Worm (Caenorhabditis elegans) whole organism, L4 larva: ENCODE data around the gene C08F11.17.
"Not testable (repeated sequence)": the region's sequence is repeated elsewhere in the genome, so short reads cannot be mapped to it uniquely, and the experiment has no call there.

Source experiments
- D1046.2 ChIP-seq: fragments of 200-800 bp; sonication (Bioruptor generic); IDR thresholded peaks from 2 replicates; pipeline ENCODE4 v1.3.6; 2022; ENCODE audit warnings: missing genetic modification characterization, missing compliant biosample characterization
- F10B5.3 ChIP-seq: sonication (generic microtip); optimal IDR thresholded peaks from 2 replicates; lab custom pipeline; 2016; ENCODE audit warnings: mild to moderate bottlenecking, missing genetic modification characterization, missing compliant biosample characterization
- F37D6.2 ChIP-seq: sonication (generic microtip); optimal IDR thresholded peaks from 2 replicates; lab custom pipeline; 2016; ENCODE audit warnings: mild to moderate bottlenecking, missing genetic modification characterization, missing compliant biosample characterization
- R02D3.7 ChIP-seq: fragments of 150-350 bp; sonication (generic microtip); optimal IDR thresholded peaks from 3 replicates; lab custom pipeline; 2014; ENCODE audit warnings: missing biosample characterization, missing genetic modification characterization
- T26A8.4 ChIP-seq: fragments of 200-800 bp; sonication (Bioruptor generic); IDR thresholded peaks from 2 replicates; pipeline ENCODE4 v1.3.6; 2022; ENCODE audit warnings: missing genetic modification characterization, missing compliant biosample characterization
- Y5F2A.4 ChIP-seq: fragments of 200-800 bp; sonication (Bioruptor generic); optimal IDR thresholded peaks from 2 replicates; lab custom pipeline; 2018; ENCODE audit warnings: mild to moderate bottlenecking, missing genetic modification characterization, missing compliant biosample characterization
- ZK337.2 ChIP-seq: fragments of 200-800 bp; sonication (Bioruptor generic); IDR thresholded peaks from 2 replicates; pipeline ENCODE4 v1.3.6; 2022; ENCODE audit warnings: missing genetic modification reagents, missing genetic modification characterization, missing compliant biosample characterization
- ama-1 ChIP-seq: fragments of 150-350 bp; optimal IDR thresholded peaks from 2 replicates; lab custom pipeline; 2014; ENCODE audit warnings: inconsistent platforms, mixed read lengths
- dmd-6 ChIP-seq: fragments of 200-800 bp; sonication (Bioruptor generic); IDR thresholded peaks from 2 replicates; pipeline ENCODE4 v1.3.6; 2022; ENCODE audit warnings: missing genetic modification reagents, missing genetic modification characterization, missing compliant biosample characterization
- dmd-9 ChIP-seq: fragments of 200-800 bp; sonication (Bioruptor generic); IDR thresholded peaks from 2 replicates; pipeline ENCODE4 v1.3.6; 2022; ENCODE audit warnings: missing genetic modification reagents, missing genetic modification characterization, missing compliant biosample characterization
- dpl-1 ChIP-seq: fragments of 150-350 bp; optimal IDR thresholded peaks from 2 replicates; lab custom pipeline; 2014; ENCODE audit warnings: missing biosample characterization, missing genetic modification reagents, missing genetic modification characterization
- hlh-11 ChIP-seq: fragments of 200-800 bp; sonication (Bioruptor generic); optimal IDR thresholded peaks from 2 replicates; lab custom pipeline; 2018; ENCODE audit warnings: mild to moderate bottlenecking, missing genetic modification characterization, missing compliant biosample characterization
- lsy-2 ChIP-seq, 2 experiments: fragments of 150-350 bp in 1 of 2; sonication (generic microtip) in 1 of 2; optimal IDR thresholded peaks; 2 replicates each; lab custom pipeline; 2014 to 2017; ENCODE audit warnings: missing biosample characterization in 2 of 2, missing genetic modification characterization in 2 of 2
- madf-5 ChIP-seq, 2 experiments: fragments of 200-800 bp; sonication (Bioruptor generic); IDR thresholded peaks; 2 replicates each; pipeline ENCODE4 v1.3.6; 2022; ENCODE audit warnings: missing compliant biosample characterization in 2 of 2, missing genetic modification characterization in 2 of 2
- mdt-29 ChIP-seq: fragments of 200-800 bp; sonication (Bioruptor generic); IDR thresholded peaks from 2 replicates; pipeline ENCODE4 v1.3.6; 2022; ENCODE audit warnings: missing genetic modification reagents, missing genetic modification characterization, missing compliant biosample characterization
- nhr-10 ChIP-seq: fragments of 150-350 bp; optimal IDR thresholded peaks from 2 replicates; lab custom pipeline; 2014; ENCODE audit warnings: missing biosample characterization, missing genetic modification characterization
- nhr-102 ChIP-seq: sonication (generic microtip); optimal IDR thresholded peaks from 2 replicates; lab custom pipeline; 2016; ENCODE audit warnings: mild to moderate bottlenecking, missing genetic modification characterization, moderate library complexity, missing compliant biosample characterization
- nhr-11 ChIP-seq: fragments of 150-350 bp; optimal IDR thresholded peaks from 2 replicates; lab custom pipeline; 2014; ENCODE audit warnings: missing biosample characterization, missing genetic modification characterization
- nhr-28 ChIP-seq: fragments of 150-350 bp; optimal IDR thresholded peaks from 2 replicates; lab custom pipeline; 2014; ENCODE audit warnings: missing biosample characterization, missing genetic modification characterization
- nhr-42 ChIP-seq: fragments of 200-800 bp; sonication (Bioruptor generic); IDR thresholded peaks from 2 replicates; pipeline ENCODE4 v1.3.6; 2022; ENCODE audit warnings: missing genetic modification characterization, missing compliant biosample characterization
- nhr-48 ChIP-seq: sonication (generic microtip); optimal IDR thresholded peaks from 2 replicates; lab custom pipeline; 2016; ENCODE audit warnings: mild to moderate bottlenecking, missing genetic modification characterization, missing compliant biosample characterization
- snpc-1.2 ChIP-seq: fragments of 200-800 bp; sonication (Bioruptor generic); IDR thresholded peaks from 2 replicates; pipeline ENCODE4 v1.3.6; 2022; ENCODE audit warnings: missing genetic modification reagents, missing genetic modification characterization, missing compliant biosample characterization
- snpc-4 ChIP-seq: fragments of 150-350 bp; optimal IDR thresholded peaks from 2 replicates; lab custom pipeline; 2014; ENCODE audit warnings: missing biosample characterization, missing genetic modification characterization
- spr-1 ChIP-seq: sonication (generic microtip); optimal IDR thresholded peaks from 2 replicates; lab custom pipeline; 2016; ENCODE audit warnings: mild to moderate bottlenecking, missing genetic modification characterization, missing compliant biosample characterization
- unc-130 ChIP-seq: sonication (generic microtip); optimal IDR thresholded peaks from 2 replicates; lab custom pipeline; 2016; ENCODE audit warnings: missing genetic modification reagents, missing genetic modification characterization, missing compliant biosample characterization
- unc-62 ChIP-seq, 3 experiments: fragments of 150-350 bp in 1 of 3; sonication (generic microtip); optimal IDR thresholded peaks in 2 of 3; peaks in 1 of 3; 1 replicate in 1 of 3; 2 replicates in 2 of 3; lab custom pipeline; 2014 to 2017; ENCODE audit warnings: missing biosample characterization in 3 of 3, missing genetic modification characterization in 3 of 3, missing genetic modification reagents in 3 of 3, missing genotype in 1 of 3
- vab-7 ChIP-seq: fragments of 200-800 bp; sonication (Bioruptor generic); IDR thresholded peaks from 2 replicates; pipeline ENCODE4 v1.3.6; 2022; ENCODE audit warnings: missing genetic modification reagents, missing genetic modification characterization, missing compliant biosample characterization
- zag-1 ChIP-seq: fragments of 150-350 bp; optimal IDR thresholded peaks from 2 replicates; lab custom pipeline; 2014; ENCODE audit warnings: missing biosample characterization, missing genetic modification characterization
- zfp-3 ChIP-seq: fragments of 200-800 bp; sonication (Bioruptor generic); conservative IDR thresholded peaks from 2 replicates; pipeline ENCODE4 v1.3.6; 2022; ENCODE audit warnings: missing genetic modification reagents, missing genetic modification characterization, missing compliant biosample characterization
- zip-2 ChIP-seq: fragments of 150-350 bp; optimal IDR thresholded peaks from 2 replicates; lab custom pipeline; 2014; ENCODE audit warnings: missing biosample characterization, missing genetic modification characterization
- ztf-11 ChIP-seq: fragments of 150-350 bp; optimal IDR thresholded peaks from 2 replicates; lab custom pipeline; 2014; ENCODE audit warnings: missing biosample characterization, missing genetic modification characterization

Gene C08F11.17

DNA sequence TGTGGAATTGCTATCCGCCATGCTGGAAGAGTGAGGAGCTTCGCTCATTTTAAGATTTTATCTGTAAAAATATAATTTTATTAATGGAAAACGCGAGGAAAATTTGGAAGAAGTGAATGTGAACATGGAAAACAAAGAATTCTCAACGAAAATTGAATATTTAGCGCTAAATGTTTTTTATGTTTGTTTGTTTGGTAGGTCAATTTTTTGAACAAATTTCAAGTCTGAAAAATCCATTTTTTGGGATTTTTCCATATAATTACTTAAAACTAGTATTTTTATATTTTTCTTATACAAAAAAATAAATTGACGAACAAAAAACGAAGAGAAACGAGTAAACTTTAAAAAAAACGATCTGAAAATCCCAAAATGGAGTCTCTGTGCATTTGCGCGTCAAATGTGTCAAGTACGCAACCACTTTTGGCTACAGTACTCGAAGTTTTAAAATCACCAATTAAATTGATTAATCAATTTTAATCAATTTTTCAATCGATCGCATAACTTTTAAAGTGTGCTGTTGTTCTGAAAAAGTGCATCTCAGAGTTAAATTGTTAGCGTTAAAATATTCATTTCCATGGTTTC, 16.8 kb upstream of the C08F11.17 start, which contains the start of gene fbxa-215:
fbxa-215 (minus strand) TSS at position 61 of the 582 bp plus-strand sequence.
- TF ChIP-seq F37D6.2 (tag; lab: Kevin White, UChicago) (no peak), mdt-29 (no peak), snpc-1.2 (peak; percentile 70; the same call in 1 of the 2 replicates)
- TF ChIP-seq, all 104 proteins: peak for 1

- TF ChIP-seq dmd-6 (GFP tag; lab: Robert Waterston, UW) (no peak), madf-5 (GFP tag; IDR thresholded peaks at IDR 0.05; lab: Robert Waterston, UW) (no peak), snpc-1.2 (0 out of 2 replicates have a peak, but pooled peaks have one; percentile 47), spr-1 (tag; lab: Kevin White, UChicago) (no peak), ztf-11 (tag; lab: Kevin White, UChicago) (no peak), dpl-1 (no peak)
Measured at ce11 chrIV:13665073-13665472, 14.9 kb upstream of the C08F11.17 start.

DNA sequence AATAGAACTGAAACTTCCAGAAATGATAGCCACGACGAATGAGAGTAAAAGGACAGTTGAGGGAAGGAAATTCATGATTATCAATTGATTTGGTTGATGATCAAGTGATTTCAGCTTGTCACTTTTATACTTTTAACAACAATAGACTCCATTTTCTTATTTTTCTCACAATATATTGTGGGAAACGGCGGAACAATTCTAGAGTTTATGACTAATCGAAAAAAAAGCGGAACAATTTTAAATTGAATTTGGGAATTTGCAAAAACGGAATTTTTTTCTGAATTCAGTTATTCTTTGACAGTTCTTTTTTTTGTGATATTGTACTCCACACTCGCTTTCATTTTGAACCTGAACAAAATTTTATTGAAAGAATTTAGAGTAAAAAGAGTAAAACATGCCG, 14.0 kb upstream of the C08F11.17 start, which contains the start of gene Y45F10C.4:
Y45F10C.4 (minus strand) TSS at position 101 of the 400 bp plus-strand sequence.
- no peak for TF ChIP-seq R02D3.7 (tag; lab: Kevin White, UChicago)
- TF ChIP-seq zfp-3 = no peak
- no peak for TF ChIP-seq nhr-102
- no peak for TF ChIP-seq nhr-10 (tag; lab: Kevin White, UChicago)
- no peak for TF ChIP-seq vab-7 (GFP tag; lab: Robert Waterston, UW)
- no peak for TF ChIP-seq nhr-42 (GFP tag; lab: Robert Waterston, UW)
- no peak for TF ChIP-seq zip-2 (tag; lab: Kevin White, UChicago)
- no peak for TF ChIP-seq Y5F2A.4 (GFP tag; lab: Kevin White, UChicago)
- no peak for TF ChIP-seq dmd-9 (GFP tag; lab: Robert Waterston, UW)
- TF ChIP-seq snpc-4 (tag; lab: Kevin White, UChicago) = no peak
- no peak for TF ChIP-seq ama-1 (lab: Kevin White, UChicago)
- TF ChIP-seq nhr-48 = no peak
- TF ChIP-seq hlh-11 (tag; lab: Kevin White, UChicago) = no peak
- TF ChIP-seq zag-1 = no peak
- no peak for TF ChIP-seq D1046.2 (GFP tag; lab: Robert Waterston, UW)
- no peak for TF ChIP-seq T26A8.4 (GFP tag; lab: Robert Waterston, UW)
- TF ChIP-seq unc-130 = no peak
- no peak for TF ChIP-seq lsy-2 (tag; optimal IDR thresholded peaks at IDR 0.05; lab: Kevin White, UChicago)
- TF ChIP-seq nhr-28 = no peak
- no peak for TF ChIP-seq ZK337.2 (GFP tag; lab: Robert Waterston, UW)

DNA sequence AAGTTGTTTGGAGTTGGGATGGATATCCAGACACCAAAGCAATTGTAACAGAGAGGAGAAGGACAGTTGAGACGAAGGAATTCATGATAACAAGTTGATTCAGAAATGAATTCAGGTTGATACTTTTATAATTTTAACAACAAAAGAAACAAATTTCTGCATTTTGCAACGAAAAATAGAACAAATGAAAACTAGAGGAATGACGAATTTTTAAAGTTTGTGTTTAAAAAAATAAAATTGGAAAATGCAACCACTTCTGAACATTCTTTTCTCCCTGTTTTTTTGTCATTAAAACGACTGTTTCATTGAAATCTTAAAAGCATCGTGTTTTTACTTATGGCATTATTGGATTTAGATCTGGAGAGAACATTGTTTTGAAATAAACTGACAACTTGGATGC, 12.4 kb upstream of the C08F11.17 start, which contains the start of gene Y45F10C.2:
Y45F10C.2 (minus strand) TSS at position 101 of the 400 bp plus-strand sequence.
- not testable (repeated sequence) for TF ChIP-seq F10B5.3; nhr-11; T26A8.4 (GFP tag; lab: Robert Waterston, UW)
- TF ChIP-seq, all 104 proteins: peak for 0; not testable (repeated sequence) for 104

DNA sequence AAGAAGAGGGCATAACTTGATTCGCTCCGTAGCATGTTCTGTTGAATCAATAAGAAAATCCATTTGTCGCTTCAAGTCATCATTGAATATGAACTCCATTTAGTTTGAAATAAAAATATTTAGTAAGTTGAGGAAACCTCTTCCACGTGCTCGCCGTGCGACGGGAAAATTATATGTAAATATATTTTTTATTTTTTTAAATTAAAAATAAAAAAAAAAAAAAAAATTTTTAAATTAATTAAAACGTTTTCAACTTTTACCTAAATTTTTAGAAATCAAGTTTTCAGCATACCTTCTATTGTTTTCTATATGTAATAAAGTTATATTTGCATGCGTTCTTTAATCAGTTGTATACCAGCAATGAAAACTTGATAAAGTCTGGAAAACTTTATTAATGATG, 9.3 kb upstream of the C08F11.17 start, which contains the start of gene Y45F10C.1:
Y45F10C.1 (minus strand) TSS at position 101 of the 400 bp plus-strand sequence.
- not testable (repeated sequence) for TF ChIP-seq unc-62 (GFP tag; optimal IDR thresholded peaks at IDR 0.05 in 1 of 2; lab: Kevin White, UChicago); unc-62 (tag; optimal IDR thresholded peaks at IDR 0.05; lab: Kevin White, UChicago); vab-7 (GFP tag; lab: Robert Waterston, UW); F10B5.3

ce11 chrIV:13658142-13658541, 8.0 kb upstream of the C08F11.17 start:
- TF ChIP-seq mdt-29 = 0 out of 2 replicates have a peak, but pooled peaks have one; percentile 45
- peak; percentile 92 for TF ChIP-seq snpc-1.2
